Fruit fly (Drosophila melanogaster): ENCODE measurements around the gene CG12541.

CG12541 gene

dm6 chrX:7037061-7037460, 28.8 kb downstream of the CG12541 start:
- peak in 1 of 2 experiments; percentile 58 for TF ChIP-seq tll (GFP tag; optimal IDR thresholded peaks at IDR 0.05)
- no peak for TF ChIP-seq CG4404 (GFP tag; IDR thresholded peaks at IDR 0.05)
- no peak for TF ChIP-seq sug (tag; optimal IDR thresholded peaks at IDR 0.05)
- no peak for TF ChIP-seq CG4707 (GFP tag; optimal IDR thresholded peaks at IDR 0.05)
- peak; percentile 68 for TF ChIP-seq Ets65A (GFP tag)
- no peak for TF ChIP-seq Bteb2 (GFP tag; optimal IDR thresholded peaks at IDR 0.05)
- TF ChIP-seq caup (GFP tag; optimal IDR thresholded peaks at IDR 0.05; ENCODE audit: severe bottlenecking) = no peak
- no peak for TF ChIP-seq CG31388 (GFP tag; optimal IDR thresholded peaks at IDR 0.05)
- TF ChIP-seq dmrt99B (tag; optimal IDR thresholded peaks at IDR 0.05) = no peak
- peak; percentile 63 for TF ChIP-seq zen (tag; optimal IDR thresholded peaks at IDR 0.05)
- TF ChIP-seq CG14441 (GFP tag; IDR thresholded peaks at IDR 0.05) = no peak
- TF ChIP-seq crol (GFP tag; IDR thresholded peaks at IDR 0.05) = no peak
- no peak for TF ChIP-seq schlank (tag; optimal IDR thresholded peaks at IDR 0.05)
- peak; percentile 97 for TF ChIP-seq cad (GFP tag; optimal IDR thresholded peaks at IDR 0.05)
- no peak for TF ChIP-seq CG6654 (GFP tag; optimal IDR thresholded peaks at IDR 0.05)
- TF ChIP-seq HHEX (GFP tag; optimal IDR thresholded peaks at IDR 0.05) = no peak
- no peak for TF ChIP-seq lilli (GFP tag; optimal IDR thresholded peaks at IDR 0.05)
- TF ChIP-seq CG15479 (GFP tag; optimal IDR thresholded peaks at IDR 0.05) = peak; percentile 67
- TF ChIP-seq insv (GFP tag; optimal IDR thresholded peaks at IDR 0.05) = no peak
- TF ChIP-seq pfk (GFP tag; optimal IDR thresholded peaks at IDR 0.05) = no peak

- TF ChIP-seq CG11695 (GFP tag; IDR thresholded peaks at IDR 0.05) = no peak
- no peak for TF ChIP-seq Bgb (GFP tag; IDR thresholded peaks at IDR 0.05; ENCODE audit: partially characterized antibody)
- no peak for TF ChIP-seq CG1647 (GFP tag; optimal IDR thresholded peaks at IDR 0.05)
- TF ChIP-seq Abd-B (GFP tag; optimal IDR thresholded peaks at IDR 0.05) = no peak
- TF ChIP-seq mld (GFP tag; IDR thresholded peaks at IDR 0.05; ENCODE audit: partially characterized antibody) = no peak
- peak in 1 of 2 experiments; percentile 53 for TF ChIP-seq tll (GFP tag; optimal IDR thresholded peaks at IDR 0.05)
- TF ChIP-seq CG9215 (GFP tag; IDR thresholded peaks at IDR 0.05) = no peak
- peak; percentile 93 for TF ChIP-seq zen (tag; optimal IDR thresholded peaks at IDR 0.05)
- TF ChIP-seq CG15479 (GFP tag; optimal IDR thresholded peaks at IDR 0.05) = peak; percentile 41
These were observed 31.0 kb downstream of the CG12541 start for dm6 chrX:7034892-7035291.

dm6 chrX:7014931-7015428, 50.9 kb downstream of the CG12541 start:
- TF ChIP-seq CG6854 (GFP tag; optimal IDR thresholded peaks at IDR 0.05) = no peak
- peak; percentile 53 for TF ChIP-seq Atf6 (GFP tag; IDR thresholded peaks at IDR 0.05)
- TF ChIP-seq knrl (GFP tag; IDR thresholded peaks at IDR 0.05; ENCODE audit: partially characterized antibody) = peak; percentile 62
- TF ChIP-seq p53 (GFP tag; optimal IDR thresholded peaks at IDR 0.05) = peak; percentile 27
- no peak for TF ChIP-seq jing (GFP tag; optimal IDR thresholded peaks at IDR 0.05)
- TF ChIP-seq CG2875 (GFP tag; optimal IDR thresholded peaks at IDR 0.05) = peak; percentile 28
- TF ChIP-seq row (GFP tag; IDR thresholded peaks at IDR 0.05) = peak; percentile 86
- no peak for TF ChIP-seq CG7357 (GFP tag; IDR thresholded peaks at IDR 0.05)
- peak; percentile 63 for TF ChIP-seq Hmr (GFP tag; optimal IDR thresholded peaks at IDR 0.05)
- TF ChIP-seq stwl (tag; optimal IDR thresholded peaks at IDR 0.05) = peak; percentile 58
- peak; percentile 43 for TF ChIP-seq sima (GFP tag; optimal IDR thresholded peaks at IDR 0.05)
- no peak for TF ChIP-seq Fer2 (tag; optimal IDR thresholded peaks at IDR 0.05)
- TF ChIP-seq stc (GFP tag; IDR thresholded peaks at IDR 0.05) = no peak; the same call in 1 of the 2 replicates
- TF ChIP-seq prd (optimal IDR thresholded peaks at IDR 0.05) = no peak
- TF ChIP-seq prd (GFP tag; IDR thresholded peaks at IDR 0.05) = peak; percentile 62
- no peak for TF ChIP-seq dati (GFP tag; IDR thresholded peaks at IDR 0.05)
- peak; percentile 20 for TF ChIP-seq CG15601 (tag; optimal IDR thresholded peaks at IDR 0.05)
- peak; percentile 56 for TF ChIP-seq CG13624 (GFP tag; optimal IDR thresholded peaks at IDR 0.05)
- TF ChIP-seq Dip2 (GFP tag; IDR thresholded peaks at IDR 0.05) = peak; percentile 93
- TF ChIP-seq CG8478 (optimal IDR thresholded peaks at IDR 0.05) = no peak
- no peak for TF ChIP-seq schlank (tag; optimal IDR thresholded peaks at IDR 0.05)
- peak; percentile 40 for TF ChIP-seq Drgx (GFP tag; IDR thresholded peaks at IDR 0.05)
- peak; percentile 39 for TF ChIP-seq CG13424 (tag; optimal IDR thresholded peaks at IDR 0.05)
- TF ChIP-seq CG1233 (GFP tag; optimal IDR thresholded peaks at IDR 0.05) = peak; percentile 18

Data from whole organism, embryonic.